Fruit fly (Drosophila melanogaster) whole organism: ENCODE results near the gene Best4.

Experiments used
- EcR ChIP-seq, 2 experiments: fragments of >200 bp; optimal IDR thresholded peaks; 2 replicates each; lab custom pipeline; 2017; ENCODE audit warnings: missing biosample characterization in 2 of 2, missing genetic modification characterization in 2 of 2, missing genetic modification reagents in 2 of 2
- usp ChIP-seq: fragments of >200 bp; optimal IDR thresholded peaks from 2 replicates; lab custom pipeline; 2017; ENCODE audit warnings: missing biosample characterization, missing genetic modification characterization, mixed read lengths

- TF ChIP-seq EcR (GFP tag; optimal IDR thresholded peaks at IDR 0.05; lab: Kevin White, UChicago) (no peak), usp (GFP tag; lab: Kevin White, UChicago) (no peak)
Observed at dm6 chr3L:15266628-15267027, 32.1 kb upstream of the Best4 start.
